Fruit fly (Drosophila melanogaster) Kc167 (cell line): ENCODE measurements around the gene CG42699.

Source experiments
- Myc ChIP-seq: fragments of >200 bp; optimal IDR thresholded peaks from 2 replicates; lab custom pipeline; 2017; ENCODE audit warnings: missing external identifiers
- Sin3A ChIP-seq: fragments of >200 bp; optimal IDR thresholded peaks from 2 replicates; lab custom pipeline; 2018; ENCODE audit warnings: missing external identifiers
- h ChIP-seq: fragments of >200 bp; optimal IDR thresholded peaks from 3 replicates; lab custom pipeline; 2018; ENCODE audit warnings: missing external identifiers
- insv ChIP-seq: fragments of >200 bp; optimal IDR thresholded peaks from 3 replicates; lab custom pipeline; 2018; ENCODE audit warnings: missing external identifiers
- psq ChIP-seq: fragments of >200 bp; optimal IDR thresholded peaks from 2 replicates; lab custom pipeline; 2017; ENCODE audit warnings: missing external identifiers
- ttk ChIP-seq: sonication (Bioruptor generic); optimal IDR thresholded peaks from 2 replicates; lab custom pipeline; 2017; ENCODE audit warnings: missing external identifiers

CG42699 gene

DNA sequence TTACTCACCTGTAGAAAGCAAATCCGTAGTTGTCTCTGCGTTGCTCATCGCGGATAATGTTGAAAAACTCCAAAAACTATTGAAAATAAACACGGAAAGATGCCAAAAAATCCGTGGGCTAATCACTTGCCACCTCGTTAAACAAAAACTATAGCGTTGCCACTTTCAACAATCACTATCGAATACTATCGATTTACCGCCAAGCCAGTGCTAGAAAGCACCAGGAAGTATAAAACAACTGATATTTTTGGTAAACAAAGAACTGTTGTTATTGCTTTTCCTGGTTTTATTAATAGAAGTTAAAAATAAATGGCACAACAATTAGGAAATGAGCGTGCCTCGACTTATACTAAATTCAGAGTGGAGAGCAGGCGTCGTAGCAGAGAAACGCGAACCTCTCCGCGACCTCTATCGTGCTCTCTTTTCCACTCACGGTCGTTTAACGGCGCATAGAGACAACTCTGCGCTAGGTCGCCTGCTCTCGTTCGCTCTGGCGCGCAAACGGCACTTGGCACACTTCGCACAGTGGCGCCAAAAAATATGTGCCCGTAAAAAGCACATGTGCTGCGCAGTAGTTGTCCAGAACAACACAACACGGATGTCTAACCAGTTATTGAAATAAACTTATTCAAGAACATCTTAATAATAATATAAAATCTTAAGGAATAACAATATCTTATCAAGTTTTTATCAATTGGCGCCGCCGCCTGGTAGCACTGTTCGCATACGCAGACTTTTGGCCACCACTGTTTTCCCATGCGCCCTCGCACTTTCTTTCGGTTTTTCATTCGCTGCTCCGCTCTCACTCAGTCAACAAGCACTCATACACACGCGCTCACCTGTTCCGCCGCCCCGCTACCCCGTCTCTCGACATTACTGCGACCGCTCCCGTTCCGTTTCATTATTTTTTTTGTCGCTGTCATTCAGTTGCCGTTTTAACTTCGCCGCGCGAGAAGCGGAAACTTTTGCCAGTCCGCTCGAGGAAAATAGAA lies 9.2 kb upstream of the CG42699 start, which contains the start of the genes lin-52 and CG15771:
Gene lin-52 (minus strand): TSS at position 122 of the 992 bp plus-strand sequence.
Gene CG15771 (plus strand): TSS at position 738 of the 992 bp plus-strand sequence.
- TF ChIP-seq psq (no peak), Myc (lab: Kevin White, UChicago) (no peak), insv (no peak), Sin3A (lab: Kevin White, UChicago) (no peak), h (lab: Kevin White, UChicago) (no peak), ttk (no peak)

DNA sequence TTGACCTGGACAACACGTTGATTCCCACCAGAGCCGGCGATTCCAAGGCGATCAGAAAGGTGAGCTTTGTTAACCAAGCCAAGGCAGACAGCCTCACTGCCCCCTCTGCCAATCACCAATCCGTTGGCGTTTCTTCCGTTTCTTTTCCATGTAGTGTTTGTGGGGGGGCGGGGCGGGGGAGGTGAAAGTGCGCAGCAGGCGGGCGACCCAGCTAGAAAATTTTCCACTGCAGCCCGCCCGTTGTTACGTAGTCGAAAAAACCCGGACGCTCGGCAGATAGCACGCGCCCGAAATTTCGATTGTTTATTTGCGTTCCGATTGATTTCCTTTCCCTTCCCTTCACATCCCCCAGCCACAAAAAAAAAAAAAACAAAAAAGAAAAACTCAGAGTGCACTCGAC lies 8.2 kb upstream of the CG42699 start:
- no peak for TF ChIP-seq Sin3A (lab: Kevin White, UChicago)
- no peak for TF ChIP-seq Myc (lab: Kevin White, UChicago)
- no peak for TF ChIP-seq psq
- no peak for TF ChIP-seq ttk
- TF ChIP-seq h (lab: Kevin White, UChicago), result no peak
- no peak for TF ChIP-seq insv

- TF ChIP-seq Sin3A (lab: Kevin White, UChicago), result no peak
- TF ChIP-seq psq, result no peak
- TF ChIP-seq ttk, result no peak
- TF ChIP-seq h (lab: Kevin White, UChicago), result no peak
- TF ChIP-seq Myc (lab: Kevin White, UChicago), result no peak
- no peak for TF ChIP-seq insv
Measured at dm6 chrX:5763443-5764000, 831 bp upstream of the CG42699 start.

- TF ChIP-seq Sin3A (lab: Kevin White, UChicago) (no peak), psq (no peak), insv (no peak), h (lab: Kevin White, UChicago) (no peak), Myc (lab: Kevin White, UChicago) (no peak), ttk (no peak)
Measured at dm6 chrX:5766732-5767131, 2.4 kb downstream of the CG42699 start.

DNA sequence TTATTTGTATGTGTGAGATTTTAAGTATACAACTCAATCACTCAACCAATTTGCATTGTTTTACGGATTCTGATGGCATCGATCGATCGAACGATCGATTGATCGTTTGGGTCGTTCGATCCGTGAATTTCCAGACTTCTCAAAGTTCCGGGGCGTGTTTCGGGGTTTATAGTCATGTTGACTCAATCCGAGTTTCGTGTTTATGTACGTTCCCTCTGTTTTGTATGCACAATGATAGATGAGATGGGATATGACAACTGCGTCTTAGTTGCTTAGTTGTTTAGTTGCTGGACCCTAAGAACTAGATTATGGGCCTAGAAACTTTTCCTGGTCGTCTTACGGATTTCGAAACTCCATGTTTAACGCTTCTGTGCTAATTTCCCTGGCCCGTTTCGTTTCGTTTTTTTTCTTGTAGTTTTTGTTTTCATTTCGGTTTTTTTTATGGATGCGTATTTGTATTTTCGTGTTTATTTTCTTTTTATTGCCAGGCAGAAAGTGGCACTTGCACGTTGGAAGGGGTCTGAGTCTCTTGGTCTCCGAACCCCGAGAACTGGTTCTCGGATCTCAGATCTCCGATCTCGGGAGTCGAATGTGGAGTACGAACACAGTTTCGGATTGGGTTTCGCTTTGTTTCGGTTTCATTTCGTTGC lies 4.4 kb downstream of the CG42699 start:
- TF ChIP-seq Myc (lab: Kevin White, UChicago), result no peak
- no peak for TF ChIP-seq Sin3A (lab: Kevin White, UChicago)
- no peak for TF ChIP-seq h (lab: Kevin White, UChicago)

dm6 chrX:5770730-5771181 lies 6.4 kb downstream of the CG42699 start, which contains the start of gene CG3097:
Gene CG3097 (minus strand): TSS chrX:5770780.
- TF ChIP-seq h (lab: Kevin White, UChicago) (no peak), Myc (lab: Kevin White, UChicago) (no peak), Sin3A (lab: Kevin White, UChicago) (no peak), ttk (no peak), insv (no peak), psq (no peak)

DNA sequence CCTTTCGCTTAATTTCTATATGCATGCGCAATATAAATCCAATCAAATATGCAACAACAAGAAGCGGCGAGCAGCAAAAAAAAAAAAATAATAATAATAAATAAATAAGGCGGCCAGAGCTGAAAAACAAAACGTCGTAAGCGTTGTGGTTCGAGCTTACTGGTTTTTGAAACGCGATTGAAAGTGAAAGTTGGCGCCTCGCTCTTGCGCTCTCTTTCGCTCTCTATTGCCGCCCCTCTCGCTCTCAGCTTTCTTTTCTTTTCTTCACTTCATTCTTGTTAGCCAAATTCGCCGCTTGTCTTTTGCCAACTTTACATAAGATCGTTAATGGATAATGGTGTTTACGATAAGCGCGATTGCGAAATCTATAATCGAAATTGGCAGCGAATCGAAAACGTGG lies 8.1 kb downstream of the CG42699 start:
- TF ChIP-seq insv (no peak), psq (no peak), Sin3A (lab: Kevin White, UChicago) (no peak), ttk (no peak), Myc (lab: Kevin White, UChicago) (no peak), h (lab: Kevin White, UChicago) (no peak)

- no peak for TF ChIP-seq Sin3A (lab: Kevin White, UChicago)
- TF ChIP-seq Myc (lab: Kevin White, UChicago), result no peak
- TF ChIP-seq insv, result no peak
- no peak for TF ChIP-seq ttk
- TF ChIP-seq h (lab: Kevin White, UChicago), result no peak
- TF ChIP-seq psq, result no peak
Measured at dm6 chrX:5776547-5776946, 12.2 kb downstream of the CG42699 start, which contains the start of gene CG42264. Gene CG42264 (minus strand): TSS chrX:5776647.

DNA sequence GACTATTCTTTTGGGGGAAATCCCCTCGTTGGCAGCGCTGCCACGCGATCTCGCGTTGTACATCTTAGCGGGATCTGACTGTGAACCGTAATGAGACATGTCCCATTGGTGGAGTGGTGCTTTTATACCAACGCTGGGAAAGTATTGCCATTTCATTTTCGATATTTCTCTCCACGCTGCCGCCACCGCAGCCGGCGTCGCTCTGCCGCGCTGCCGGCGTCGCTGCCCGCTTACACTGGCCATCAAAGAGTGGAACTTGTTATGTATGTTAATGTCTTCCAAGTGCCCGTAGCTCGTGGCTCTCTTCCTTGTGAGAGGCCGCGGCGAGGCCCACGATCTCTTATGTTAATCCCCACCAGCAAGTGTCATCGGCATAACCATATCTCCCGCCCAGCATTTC lies 17.2 kb downstream of the CG42699 start, which contains the start of gene CG3108:
Gene CG3108 (minus strand): TSS at position 101 of the 400 bp plus-strand sequence.
- TF ChIP-seq Myc (lab: Kevin White, UChicago) (no peak), ttk (no peak), h (lab: Kevin White, UChicago) (no peak), insv (no peak), psq (no peak), Sin3A (lab: Kevin White, UChicago) (no peak)

DNA sequence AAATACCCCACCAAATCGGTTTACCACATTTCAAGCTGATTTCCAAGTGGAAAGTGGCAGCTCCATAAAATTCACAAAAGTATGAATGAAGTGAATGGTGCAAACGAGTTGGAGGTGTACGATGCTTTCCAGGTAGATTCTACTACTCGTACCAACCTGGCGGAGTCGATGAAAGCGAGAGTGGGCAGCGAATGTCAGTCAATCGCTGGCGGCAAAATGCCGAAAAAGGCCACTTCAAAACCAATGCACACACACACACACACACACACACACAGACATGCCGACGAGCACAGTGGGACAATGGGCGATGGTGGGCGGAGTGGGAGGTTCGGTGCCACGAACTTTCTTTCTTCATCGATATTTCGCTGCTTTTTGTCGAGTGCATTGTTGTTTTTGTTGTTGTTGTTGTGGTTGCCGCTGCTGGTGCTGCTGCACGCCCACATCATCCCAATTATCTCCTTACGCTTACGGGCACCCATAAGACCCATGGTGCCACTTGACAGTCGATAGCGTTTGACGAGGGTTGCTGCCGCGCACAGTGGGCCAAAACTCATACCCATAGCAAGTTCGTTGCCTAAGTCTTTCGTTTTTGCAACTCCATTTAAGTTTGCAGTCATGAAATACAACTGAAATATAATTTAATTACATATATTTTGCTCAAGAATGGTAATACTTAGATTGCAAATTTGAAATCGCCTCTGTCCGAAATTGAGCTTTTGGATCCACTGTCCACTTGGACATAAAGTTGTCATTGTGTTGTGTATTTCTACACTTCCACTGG lies 19.1 kb downstream of the CG42699 start:
- TF ChIP-seq insv (no peak), Myc (lab: Kevin White, UChicago) (no peak), ttk (no peak), Sin3A (lab: Kevin White, UChicago) (no peak), psq (no peak), h (lab: Kevin White, UChicago) (no peak)

DNA sequence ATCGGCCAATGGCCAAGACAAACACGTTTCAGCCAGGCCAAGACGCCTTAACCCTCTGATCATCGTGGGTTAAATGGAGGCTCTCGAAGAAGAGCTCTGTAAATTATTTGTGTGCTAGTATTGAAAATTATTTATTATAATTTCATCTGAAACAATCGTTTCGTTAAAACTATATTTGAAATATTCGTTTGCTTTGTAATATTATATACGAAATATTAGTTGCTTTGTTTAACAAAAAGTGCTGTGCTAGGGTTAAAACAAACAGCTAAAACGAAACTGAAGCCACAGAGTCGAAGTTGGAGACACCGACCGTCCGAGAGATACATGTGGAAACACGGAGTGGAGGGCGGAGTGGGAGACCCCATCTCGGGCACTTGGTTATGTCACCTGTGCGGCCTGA lies 22.2 kb downstream of the CG42699 start:
- TF ChIP-seq Sin3A (lab: Kevin White, UChicago) (no peak), psq (no peak), h (lab: Kevin White, UChicago) (no peak), ttk (no peak), Myc (lab: Kevin White, UChicago) (no peak), insv (no peak)
